Fruit fly (Drosophila melanogaster) whole organism, embryonic: Measurements from ENCODE around the gene CG44000.

Experiments used
- Adf1 ChIP-seq: fragments of 200-800 bp; sonication (Bioruptor generic); IDR thresholded peaks from 2 replicates; pipeline ENCODE4 v1.3.6; 2022; ENCODE audit warnings: missing biosample characterization, missing genetic modification characterization
- Asciz ChIP-seq: fragments of 200-800 bp; sonication (Bioruptor generic); optimal IDR thresholded peaks from 2 replicates; lab custom pipeline; 2017; ENCODE audit warnings: missing biosample characterization, mild to moderate bottlenecking, missing genetic modification characterization, missing genetic modification reagents
- Atf-2 ChIP-seq: fragments of 200-800 bp; sonication (Bioruptor generic); optimal IDR thresholded peaks from 2 replicates; lab custom pipeline; 2016; ENCODE audit warnings: missing biosample characterization, missing genetic modification characterization
- Atf3 ChIP-seq: fragments of 200-800 bp; sonication (Bioruptor generic); optimal IDR thresholded peaks from 3 replicates; lab custom pipeline; 2016; ENCODE audit warnings: missing biosample characterization, missing genetic modification characterization
- BEAF-32 ChIP-seq: fragments of 200-800 bp; sonication (Bioruptor generic); optimal IDR thresholded peaks from 3 replicates; lab custom pipeline; 2017; ENCODE audit warnings: missing biosample characterization, missing genetic modification characterization, mild to moderate bottlenecking, moderate library complexity, missing genetic modification reagents
- CG10147 ChIP-seq: fragments of 200-800 bp; sonication (Bioruptor generic); optimal IDR thresholded peaks from 2 replicates; lab custom pipeline; 2019; ENCODE audit warnings: missing biosample characterization, mild to moderate bottlenecking, missing genetic modification characterization, moderate library complexity
- CG12744 ChIP-seq: fragments of 200-800 bp; sonication (Bioruptor generic); optimal IDR thresholded peaks from 2 replicates; lab custom pipeline; 2016; ENCODE audit warnings: missing biosample characterization, missing genetic modification characterization
- CG13424 ChIP-seq: fragments of 200-800 bp; sonication (Bioruptor generic); optimal IDR thresholded peaks from 2 replicates; lab custom pipeline; 2019; ENCODE audit warnings: missing biosample characterization, mild to moderate bottlenecking, missing genetic modification characterization, moderate library complexity
- CG14441 ChIP-seq: fragments of 200-800 bp; sonication (Bioruptor generic); IDR thresholded peaks from 2 replicates; pipeline ENCODE4 v1.3.6; 2022; ENCODE audit warnings: missing biosample characterization, missing genetic modification characterization
- CG15011 ChIP-seq: fragments of 200-800 bp; sonication (Bioruptor generic); optimal IDR thresholded peaks from 3 replicates; lab custom pipeline; 2018; ENCODE audit warnings: missing biosample characterization, mild to moderate bottlenecking, missing genetic modification characterization
- CG16815 ChIP-seq: fragments of 200-800 bp; sonication (Bioruptor generic); optimal IDR thresholded peaks from 3 replicates; lab custom pipeline; 2017; ENCODE audit warnings: missing biosample characterization, mild to moderate bottlenecking, missing genetic modification characterization
- CG17328 ChIP-seq: fragments of 200-800 bp; sonication (Bioruptor generic); IDR thresholded peaks from 2 replicates; pipeline ENCODE4 v1.3.6; 2022; ENCODE audit warnings: missing biosample characterization, missing genetic modification characterization
- CG1792 ChIP-seq: fragments of 200-800 bp; sonication (Bioruptor generic); optimal IDR thresholded peaks from 2 replicates; lab custom pipeline; 2016; ENCODE audit warnings: missing biosample characterization, missing genetic modification characterization
- CG2202 ChIP-seq: fragments of 200-800 bp; sonication (Bioruptor generic); optimal IDR thresholded peaks from 2 replicates; lab custom pipeline; 2018; ENCODE audit warnings: missing biosample characterization, mild to moderate bottlenecking, missing genetic modification characterization
- CG30020 ChIP-seq: fragments of 200-800 bp; optimal IDR thresholded peaks from 2 replicates; lab custom pipeline; 2019; ENCODE audit warnings: missing biosample characterization, mild to moderate bottlenecking, missing genetic modification characterization, moderate library complexity
- CG31224 ChIP-seq: fragments of 200-800 bp; sonication (Bioruptor generic); IDR thresholded peaks from 2 replicates; pipeline ENCODE4 v1.3.6; 2022; ENCODE audit warnings: missing biosample characterization, missing genetic modification characterization
- CG3281 ChIP-seq: fragments of 200-800 bp; sonication (Bioruptor generic); optimal IDR thresholded peaks from 3 replicates; lab custom pipeline; 2017; ENCODE audit warnings: missing biosample characterization, mild to moderate bottlenecking, missing genetic modification characterization
- CG34224 ChIP-seq: fragments of 200-800 bp; sonication (Bioruptor generic); IDR thresholded peaks from 3 replicates; pipeline ENCODE4 v1.3.6; 2022; ENCODE audit warnings: missing biosample characterization, missing genetic modification characterization; ENCODE audit not compliant: partially characterized antibody
- CG4328 ChIP-seq: fragments of 200-800 bp; sonication (Bioruptor generic); optimal IDR thresholded peaks from 3 replicates; lab custom pipeline; 2017; ENCODE audit warnings: missing biosample characterization, missing genetic modification reagents, missing genetic modification characterization
- CG43689 ChIP-seq: fragments of 200-800 bp; sonication (Bioruptor generic); IDR thresholded peaks from 2 replicates; pipeline ENCODE4 v1.3.6; 2022; ENCODE audit warnings: missing biosample characterization, missing genetic modification characterization
- CG5245 ChIP-seq: fragments of 200-800 bp; sonication (Bioruptor generic); optimal IDR thresholded peaks from 3 replicates; lab custom pipeline; 2016; ENCODE audit warnings: missing biosample characterization, missing genetic modification characterization
- CG7556 ChIP-seq: fragments of 200-800 bp; sonication (Bioruptor generic); optimal IDR thresholded peaks from 2 replicates; lab custom pipeline; 2017; ENCODE audit warnings: missing biosample characterization, mild to moderate bottlenecking, missing genetic modification characterization
- CG8359 ChIP-seq: fragments of 200-800 bp; sonication (Bioruptor generic); optimal IDR thresholded peaks from 2 replicates; lab custom pipeline; 2017; ENCODE audit warnings: missing biosample characterization, mild to moderate bottlenecking, missing genetic modification characterization, borderline replicate concordance
- CG9876 ChIP-seq: fragments of 200-800 bp; sonication (Bioruptor generic); optimal IDR thresholded peaks from 2 replicates; lab custom pipeline; 2016; ENCODE audit warnings: missing biosample characterization, missing genetic modification characterization
- CoRest ChIP-seq: fragments of 200-800 bp; sonication (Bioruptor generic); optimal IDR thresholded peaks from 3 replicates; lab custom pipeline; 2018; ENCODE audit warnings: missing biosample characterization, mild to moderate bottlenecking, missing genetic modification characterization, moderate library complexity
- Dad ChIP-seq: fragments of 200-800 bp; sonication (Bioruptor generic); optimal IDR thresholded peaks from 3 replicates; lab custom pipeline; 2016; ENCODE audit warnings: missing biosample characterization, missing genetic modification characterization
- ERR ChIP-seq: fragments of 200-800 bp; sonication (Bioruptor generic); optimal IDR thresholded peaks from 2 replicates; lab custom pipeline; 2016; ENCODE audit warnings: missing biosample characterization, missing genetic modification characterization
- Gsc ChIP-seq: fragments of 200-800 bp; sonication (Bioruptor generic); IDR thresholded peaks from 2 replicates; pipeline ENCODE4 v1.3.6; 2022; ENCODE audit warnings: missing biosample characterization, missing genetic modification characterization
- Lhr ChIP-seq: fragments of 200-800 bp; sonication (Bioruptor generic); optimal IDR thresholded peaks from 3 replicates; lab custom pipeline; 2017; ENCODE audit warnings: mild to moderate bottlenecking, missing biosample characterization, missing genetic modification reagents, missing genetic modification characterization
- Lim3 ChIP-seq: fragments of 200-800 bp; sonication (Bioruptor generic); IDR thresholded peaks from 2 replicates; pipeline ENCODE4 v1.3.6; 2022; ENCODE audit warnings: missing biosample characterization, missing genetic modification characterization
- MBD-R2 ChIP-seq: fragments of 200-800 bp; sonication (Bioruptor generic); IDR thresholded peaks from 2 replicates; pipeline ENCODE4 v1.3.6; 2022; ENCODE audit warnings: missing biosample characterization, missing genetic modification characterization
- Med ChIP-seq: fragments of 200-800 bp; sonication (Bioruptor generic); peaks from one replicate; lab custom pipeline; 2016; ENCODE audit warnings: missing biosample characterization, missing genetic modification characterization, mild to moderate bottlenecking, inconsistent platforms, moderate library complexity
- NK7.1 ChIP-seq: fragments of 200-800 bp; sonication (Bioruptor generic); optimal IDR thresholded peaks from 3 replicates; lab custom pipeline; 2016; ENCODE audit warnings: missing biosample characterization, missing genetic modification characterization
- Nf-YC ChIP-seq: fragments of 200-800 bp; optimal IDR thresholded peaks from 3 replicates; lab custom pipeline; 2019; ENCODE audit warnings: missing biosample characterization, mild to moderate bottlenecking, missing genetic modification characterization, moderate library complexity
- Six4 ChIP-seq: fragments of 200-800 bp; sonication (Bioruptor generic); optimal IDR thresholded peaks from 2 replicates; lab custom pipeline; 2016; ENCODE audit warnings: missing biosample characterization, missing genetic modification characterization
- br ChIP-seq: fragments of >200 bp; optimal IDR thresholded peaks from 2 replicates; lab custom pipeline; 2017
- btn ChIP-seq: fragments of 200-800 bp; sonication (Bioruptor generic); optimal IDR thresholded peaks from 2 replicates; lab custom pipeline; 2016; ENCODE audit warnings: missing biosample characterization, missing genetic modification characterization
- cad ChIP-seq: fragments of >200 bp; optimal IDR thresholded peaks from 2 replicates; lab custom pipeline; 2017; ENCODE audit warnings: missing biosample characterization, missing genetic modification characterization
- dati ChIP-seq: fragments of 200-800 bp; sonication (Bioruptor generic); IDR thresholded peaks from 2 replicates; pipeline ENCODE4 v1.3.6; 2022; ENCODE audit warnings: missing biosample characterization, missing genetic modification characterization
- esg ChIP-seq: fragments of 200-800 bp; sonication (Bioruptor generic); conservative IDR thresholded peaks from 2 replicates; pipeline ENCODE4 v1.3.6; 2022; ENCODE audit warnings: missing biosample characterization, missing genetic modification characterization
- fru ChIP-seq: fragments of >200 bp; optimal IDR thresholded peaks from 2 replicates; lab custom pipeline; 2017
- gce ChIP-seq: fragments of 200-800 bp; sonication (Bioruptor generic); IDR thresholded peaks from 3 replicates; pipeline ENCODE4 v1.3.6; 2022; ENCODE audit warnings: missing biosample characterization, missing genetic modification characterization
- gsb ChIP-seq: fragments of 200-800 bp; sonication (Bioruptor generic); IDR thresholded peaks from 2 replicates; pipeline ENCODE4 v1.3.6; 2022; ENCODE audit warnings: missing biosample characterization, missing genetic modification characterization
- kni ChIP-seq: fragments of 200-800 bp; sonication (Bioruptor generic); optimal IDR thresholded peaks from 3 replicates; lab custom pipeline; 2017; ENCODE audit warnings: mild to moderate bottlenecking, missing biosample characterization, missing genetic modification reagents, missing genetic modification characterization
- nau ChIP-seq: fragments of 200-800 bp; sonication (Bioruptor generic); optimal IDR thresholded peaks from 3 replicates; lab custom pipeline; 2017; ENCODE audit warnings: missing biosample characterization, mild to moderate bottlenecking, missing genetic modification characterization, missing genetic modification reagents
- otp ChIP-seq: fragments of 200-800 bp; sonication (Bioruptor generic); IDR thresholded peaks from 3 replicates; pipeline ENCODE4, ENCODE4 v1.3.6; 2022; ENCODE audit warnings: missing biosample characterization, missing genetic modification characterization
- prd ChIP-seq, 3 experiments: fragments of >200 bp in 2 of 3; fragments of 200-800 bp in 1 of 3; sonication (Bioruptor generic) in 1 of 3; optimal IDR thresholded peaks in 2 of 3; IDR thresholded peaks in 1 of 3; 2 replicates in 2 of 3; 3 replicates in 1 of 3; pipeline versions ENCODE4 v1.3.6 to Lab custom; 2017 to 2022; ENCODE audit warnings: missing biosample characterization in 1 of 3, missing genetic modification characterization in 1 of 3
- rib ChIP-seq: fragments of 200-800 bp; sonication (Bioruptor generic); IDR thresholded peaks from 2 replicates; pipeline ENCODE4 v1.3.6; 2022; ENCODE audit warnings: missing biosample characterization, missing genetic modification characterization
- sd ChIP-seq: fragments of 200-800 bp; sonication (Bioruptor generic); optimal IDR thresholded peaks from 3 replicates; lab custom pipeline; 2018; ENCODE audit warnings: missing biosample characterization, mild to moderate bottlenecking, missing genetic modification characterization, moderate library complexity
- sqz ChIP-seq: fragments of 200-800 bp; sonication (Bioruptor generic); optimal IDR thresholded peaks from 3 replicates; lab custom pipeline; 2018; ENCODE audit warnings: missing biosample characterization, mild to moderate bottlenecking, missing genetic modification characterization
- ttk ChIP-seq: fragments of 200-800 bp; sonication (Bioruptor generic); IDR thresholded peaks from 2 replicates; pipeline ENCODE4 v2.1.2; 2022; ENCODE audit warnings: missing biosample characterization, missing genetic modification characterization
- wek ChIP-seq: fragments of 200-800 bp; sonication (Bioruptor generic); optimal IDR thresholded peaks from 3 replicates; lab custom pipeline; 2018; ENCODE audit warnings: missing biosample characterization, mild to moderate bottlenecking, missing genetic modification characterization, moderate library complexity
- zf30C ChIP-seq: fragments of 200-800 bp; sonication (Bioruptor generic); optimal IDR thresholded peaks from 3 replicates; lab custom pipeline; 2018; ENCODE audit warnings: missing biosample characterization, mild to moderate bottlenecking, missing genetic modification characterization

CG44000 gene

DNA sequence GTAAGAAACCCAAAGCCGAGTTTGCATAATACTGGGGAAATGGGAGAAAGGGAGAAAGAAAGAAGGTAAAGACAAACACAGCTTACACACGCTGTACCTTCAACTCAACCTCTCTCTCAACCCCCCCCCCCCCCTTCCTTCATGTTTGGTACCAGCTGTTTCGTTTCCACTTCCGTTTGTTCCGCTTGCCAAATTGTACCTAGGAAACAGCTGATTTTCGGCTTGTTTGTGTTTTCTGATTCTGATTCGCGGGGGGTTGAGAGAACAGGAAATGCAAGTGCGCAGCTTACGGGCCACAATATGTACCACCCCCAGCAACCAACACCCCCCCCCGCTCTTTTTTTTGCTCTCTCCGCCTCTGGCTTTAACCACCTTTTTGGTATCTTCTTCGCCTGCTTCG lies 20.9 kb downstream of the CG44000 start (continued):
- no peak for TF ChIP-seq CG2202
- TF ChIP-seq BEAF-32 (GFP tag; lab: Kevin White, UChicago): no peak
- no peak for TF ChIP-seq CG5245 (GFP tag; lab: Kevin White, UChicago)
- no peak for TF ChIP-seq gsb (GFP tag; lab: Robert Waterston, UW)
- TF ChIP-seq Asciz (GFP tag; lab: Kevin White, UChicago): no peak
- TF ChIP-seq NK7.1 (GFP tag; lab: Kevin White, UChicago): no peak
- no peak for TF ChIP-seq prd (optimal IDR thresholded peaks at IDR 0.05; lab: Kevin White, UChicago)
- no peak for TF ChIP-seq prd (GFP tag; IDR thresholded peaks at IDR 0.05; lab: Robert Waterston, UW)
- no peak for TF ChIP-seq Med
- TF ChIP-seq gce (GFP tag; lab: Robert Waterston, UW): no peak
- TF ChIP-seq kni (GFP tag; lab: Kevin White, UChicago): peak; percentile 37
- no peak for TF ChIP-seq CG17328 (GFP tag; lab: Robert Waterston, UW)
- no peak for TF ChIP-seq CG30020 (tag; lab: Kevin White, UChicago)
- TF ChIP-seq esg: no peak
- no peak for TF ChIP-seq br (lab: Kevin White, UChicago)
- no peak for TF ChIP-seq Atf-2 (GFP tag; lab: Kevin White, UChicago)
- peak; percentile 44 for TF ChIP-seq CG4328 (GFP tag; lab: Kevin White, UChicago)
- TF ChIP-seq CG13424: no peak
- no peak for TF ChIP-seq CG16815 (GFP tag; lab: Kevin White, UChicago)
- no peak for TF ChIP-seq Lhr (GFP tag; lab: Kevin White, UChicago)
- TF ChIP-seq sqz (GFP tag; lab: Kevin White, UChicago): peak; percentile 55
- TF ChIP-seq Nf-YC (tag; lab: Kevin White, UChicago): peak; percentile 24
- no peak for TF ChIP-seq zf30C (GFP tag; lab: Kevin White, UChicago)
- no peak for TF ChIP-seq CG9876
- no peak for TF ChIP-seq ERR (GFP tag; lab: Kevin White, UChicago)
- no peak for TF ChIP-seq sd (tag; lab: Kevin White, UChicago)
- no peak for TF ChIP-seq Atf3 (GFP tag; lab: Kevin White, UChicago)
- no peak for TF ChIP-seq CoRest
- TF ChIP-seq Dad (GFP tag; lab: Kevin White, UChicago): no peak
- no peak for TF ChIP-seq otp
- TF ChIP-seq CG15011 (GFP tag; lab: Kevin White, UChicago): no peak
- no peak for TF ChIP-seq Lim3
- no peak for TF ChIP-seq CG10147 (GFP tag; lab: Kevin White, UChicago)
- no peak for TF ChIP-seq CG12744 (GFP tag; lab: Kevin White, UChicago)
- TF ChIP-seq MBD-R2 (GFP tag; lab: Robert Waterston, UW): peak; percentile 9; the same call in 1 of the 2 replicates
- TF ChIP-seq CG3281 (GFP tag; lab: Kevin White, UChicago): no peak
- TF ChIP-seq CG31224 (GFP tag; lab: Robert Waterston, UW): no peak
- no peak for TF ChIP-seq CG8359
- no peak for TF ChIP-seq ttk (GFP tag; lab: Robert Waterston, UW)
- no peak for TF ChIP-seq CG34224 (GFP tag; lab: Robert Waterston, UW)
- TF ChIP-seq CG1792: no peak
- TF ChIP-seq wek: peak; percentile 26
- TF ChIP-seq dati (GFP tag; lab: Robert Waterston, UW): no peak
- no peak for TF ChIP-seq Adf1 (GFP tag; lab: Robert Waterston, UW)
- no peak for TF ChIP-seq Gsc (GFP tag; lab: Robert Waterston, UW)
- TF ChIP-seq CG7556 (GFP tag; lab: Kevin White, UChicago): no peak
- TF ChIP-seq btn: no peak
- TF ChIP-seq fru (lab: Kevin White, UChicago): no peak
- TF ChIP-seq CG43689 (GFP tag; lab: Robert Waterston, UW): no peak
- TF ChIP-seq rib (GFP tag; lab: Robert Waterston, UW): 0 out of 2 replicates have a peak, but pooled peaks have one; percentile 41
- TF ChIP-seq nau (GFP tag; lab: Kevin White, UChicago): no peak
- TF ChIP-seq Six4 (GFP tag; lab: Kevin White, UChicago): no peak
- TF ChIP-seq CG14441 (GFP tag; lab: Robert Waterston, UW): no peak
- no peak for TF ChIP-seq cad (GFP tag; lab: Kevin White, UChicago)
